Worm (Caenorhabditis elegans) whole organism, midembryonic: Measurements from ENCODE around the gene C34C6.3.

Experiments used
- T22C8.4 ChIP-seq: fragments of 200-800 bp; sonication (Bioruptor generic); IDR thresholded peaks from 2 replicates; pipeline ENCODE4 v1.3.6; 2022; ENCODE audit warnings: missing genetic modification characterization, missing compliant biosample characterization
- cog-1 ChIP-seq: sonication (generic microtip); optimal IDR thresholded peaks from 2 replicates; lab custom pipeline; 2016; ENCODE audit warnings: missing genetic modification characterization, missing compliant biosample characterization
- flt-1 ChIP-seq: fragments of 200-800 bp; sonication (Bioruptor generic); IDR thresholded peaks from 2 replicates; pipeline ENCODE4 v1.3.6; 2022; ENCODE audit warnings: missing genetic modification characterization, missing compliant biosample characterization
- klf-2 ChIP-seq: fragments of 200-800 bp; sonication (Bioruptor generic); conservative IDR thresholded peaks from 2 replicates; pipeline ENCODE4 v1.3.6; 2022; ENCODE audit warnings: missing genetic modification reagents, missing genetic modification characterization, missing compliant biosample characterization
- med-1 ChIP-seq: sonication (generic microtip); optimal IDR thresholded peaks from 2 replicates; lab custom pipeline; 2017; ENCODE audit warnings: missing genetic modification characterization, mild to moderate bottlenecking, missing compliant biosample characterization, antibody characterized with exemption, missing genetic modification reagents; ENCODE audit not compliant: insufficient read depth
- tab-1 ChIP-seq: fragments of 200-800 bp; sonication (Bioruptor generic); IDR thresholded peaks from 2 replicates; pipeline ENCODE4 v1.3.6; 2022; ENCODE audit warnings: missing genetic modification characterization, missing compliant biosample characterization
- ztf-23 ChIP-seq: fragments of 200-800 bp; sonication (Bioruptor generic); IDR thresholded peaks from 2 replicates; pipeline ENCODE4 v1.3.6; 2022; ENCODE audit warnings: missing genetic modification reagents, missing genetic modification characterization, missing compliant biosample characterization

ce11 chrII:8668871-8669270, 22.8 kb upstream of the C34C6.3 start:
- TF ChIP-seq T22C8.4 (GFP tag; lab: Robert Waterston, UW) (no peak), ztf-23 (GFP tag; lab: Robert Waterston, UW) (no peak), flt-1 (GFP tag; lab: Robert Waterston, UW) (no peak), tab-1 (GFP tag; lab: Robert Waterston, UW) (no peak), cog-1 (tag; lab: Kevin White, UChicago) (no peak), med-1 (GFP tag; lab: Kevin White, UChicago) (no peak), klf-2 (GFP tag; lab: Robert Waterston, UW) (no peak)
